Fruit fly (Drosophila melanogaster): Measurements from ENCODE around the gene Uqcc1.

dm6 chr3L:6979387-6980249 lies 21.7 kb upstream of the Uqcc1 start, which contains the start of gene Galphai:
- TF ChIP-seq OdsH (GFP tag; optimal IDR thresholded peaks at IDR 0.05): no peak
- TF ChIP-seq CG3032 (tag; optimal IDR thresholded peaks at IDR 0.05): peak; percentile 27
- TF ChIP-seq CG6276 (GFP tag; optimal IDR thresholded peaks at IDR 0.05): no peak
- TF ChIP-seq CG7368 (GFP tag; optimal IDR thresholded peaks at IDR 0.05): no peak
- TF ChIP-seq Met (GFP tag; optimal IDR thresholded peaks at IDR 0.05): no peak
- TF ChIP-seq CG10631 (GFP tag; optimal IDR thresholded peaks at IDR 0.05): no peak
- TF ChIP-seq CG11294 (GFP tag; IDR thresholded peaks at IDR 0.05): no peak
- no peak for TF ChIP-seq CG16779 (tag; optimal IDR thresholded peaks at IDR 0.05)
- TF ChIP-seq Ets96B (tag; optimal IDR thresholded peaks at IDR 0.05): no peak
- TF ChIP-seq Lpt (GFP tag; optimal IDR thresholded peaks at IDR 0.05): no peak
- no peak for TF ChIP-seq Hr39 (GFP tag; optimal IDR thresholded peaks at IDR 0.05)
